Worm (Caenorhabditis elegans) whole organism, young adult: ENCODE results near the gene Y41E3.8.

Experiments used
- F23B12.7 ChIP-seq: sonication (generic microtip); optimal IDR thresholded peaks from 2 replicates; lab custom pipeline; 2017; ENCODE audit warnings: missing genetic modification characterization, mild to moderate bottlenecking, missing compliant biosample characterization, antibody characterized with exemption, moderate library complexity; ENCODE audit not compliant: insufficient read depth
- ceh-58 ChIP-seq: fragments of 200-800 bp; sonication (Bioruptor generic); IDR thresholded peaks from 2 replicates; pipeline ENCODE4 v1.3.6; 2022; ENCODE audit warnings: missing genetic modification characterization, missing compliant biosample characterization
- dox-1 ChIP-seq: fragments of 200-800 bp; sonication (Bioruptor generic); IDR thresholded peaks from 2 replicates; pipeline ENCODE4 v1.3.6; 2022; ENCODE audit warnings: missing genetic modification reagents, missing genetic modification characterization, missing compliant biosample characterization
- fkh-3 ChIP-seq: sonication (generic microtip); optimal IDR thresholded peaks from 2 replicates; lab custom pipeline; 2016; ENCODE audit warnings: mild to moderate bottlenecking, missing genetic modification characterization, missing compliant biosample characterization
- rcor-1 ChIP-seq: fragments of 200-800 bp; sonication (Bioruptor generic); IDR thresholded peaks from 2 replicates; pipeline ENCODE4 v1.3.6; 2022; ENCODE audit warnings: missing genetic modification reagents, missing genetic modification characterization, missing compliant biosample characterization
- unc-62 ChIP-seq: fragments of 150-350 bp; optimal IDR thresholded peaks from 2 replicates; lab custom pipeline; 2014; ENCODE audit warnings: missing biosample characterization, missing genetic modification reagents, missing genetic modification characterization

DNA sequence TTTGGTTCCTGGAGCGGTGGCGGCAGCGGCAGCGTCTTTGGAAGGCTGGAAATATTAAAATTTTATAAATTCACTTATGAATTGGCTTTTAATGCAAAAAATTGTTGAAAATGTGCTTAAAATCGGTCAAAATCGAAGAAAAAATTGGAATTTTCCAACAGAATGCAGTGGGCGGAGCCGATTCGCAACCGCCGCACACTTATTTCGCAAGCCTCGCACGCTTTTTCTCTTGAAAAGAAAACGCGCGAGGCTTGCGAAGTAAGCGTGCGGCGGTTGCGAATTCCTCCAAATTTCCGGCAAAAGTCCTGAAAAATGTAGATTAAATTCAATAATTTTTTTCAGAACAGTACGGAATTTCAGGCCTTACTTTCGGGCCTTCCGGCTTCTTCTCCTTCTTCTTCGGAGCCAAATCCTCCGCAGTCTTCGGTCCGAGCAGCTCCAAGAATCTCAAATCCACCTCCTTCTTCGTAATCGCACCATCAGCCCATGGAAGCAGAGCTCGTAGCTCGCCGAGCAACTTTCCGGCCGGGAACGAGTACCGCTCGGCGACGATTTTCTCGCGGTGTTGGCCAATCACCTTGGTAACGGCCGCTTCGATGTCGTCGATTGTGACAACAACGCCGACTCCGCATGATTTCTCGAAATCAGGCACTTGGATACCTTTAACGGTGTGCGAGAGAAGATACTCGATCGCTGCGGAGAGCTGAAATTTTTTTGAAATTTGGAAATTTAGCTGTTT is 16.5 kb downstream of the Y41E3.8 start:
- TF ChIP-seq unc-62 (GFP tag; lab: Kevin White, UChicago) (no peak), ceh-58 (GFP tag; lab: Robert Waterston, UW) (no peak), rcor-1 (GFP tag; lab: Robert Waterston, UW) (no peak), dox-1 (GFP tag; lab: Robert Waterston, UW) (no peak), F23B12.7 (tag; lab: Kevin White, UChicago) (no peak), fkh-3 (no peak)
